Worm (Caenorhabditis elegans): Measurements from ENCODE around the gene Y46D2A.2.

ce11 chrII:3344917-3345316 is 21.8 kb upstream of the Y46D2A.2 start, which contains the start of gene bath-28:
- TF ChIP-seq unc-62 (GFP tag; optimal IDR thresholded peaks at IDR 0.05) = no peak
- no peak for TF ChIP-seq ama-1 (optimal IDR thresholded peaks at IDR 0.05)
- TF ChIP-seq zag-1 (tag; optimal IDR thresholded peaks at IDR 0.05) = no peak
- no peak for TF ChIP-seq blmp-1 (tag; optimal IDR thresholded peaks at IDR 0.05; ENCODE audit: insufficient read depth)
- no peak for TF ChIP-seq snpc-4 (tag; optimal IDR thresholded peaks at IDR 0.05)
- no peak for TF ChIP-seq ztf-11 (tag; optimal IDR thresholded peaks at IDR 0.05)
- no peak for TF ChIP-seq R02D3.7 (tag; optimal IDR thresholded peaks at IDR 0.05)
- TF ChIP-seq ZK546.5 (tag; optimal IDR thresholded peaks at IDR 0.05) = no peak
- no peak for TF ChIP-seq unc-55 (GFP tag; optimal IDR thresholded peaks at IDR 0.05)
- TF ChIP-seq nhr-23 (tag; optimal IDR thresholded peaks at IDR 0.05) = no peak
